Worm (Caenorhabditis elegans) whole organism, L1 larva: ENCODE data around the gene M163.1.
A peak's percentile ranks its signal among the peaks of the same experiment; 100 is the strongest.

Experiments used
- C16A3.4 ChIP-seq: fragments of 150-350 bp; optimal IDR thresholded peaks from 2 replicates; lab custom pipeline; 2014; ENCODE audit warnings: missing biosample characterization, missing genetic modification characterization
- Y116A8C.19 ChIP-seq: sonication (generic microtip); optimal IDR thresholded peaks from 2 replicates; lab custom pipeline; 2016; ENCODE audit warnings: missing compliant biosample characterization, missing genetic modification characterization, borderline replicate concordance
- aha-1 ChIP-seq: fragments of 150-350 bp; optimal IDR thresholded peaks from 2 replicates; lab custom pipeline; 2014; ENCODE audit warnings: missing biosample characterization, missing genetic modification characterization
- alr-1 ChIP-seq: fragments of 200-800 bp; sonication (Bioruptor generic); optimal IDR thresholded peaks from 2 replicates; lab custom pipeline; 2018; ENCODE audit warnings: borderline replicate concordance, mild to moderate bottlenecking, missing genetic modification characterization, missing compliant biosample characterization
- ceh-63 ChIP-seq: fragments of 200-800 bp; sonication (Bioruptor generic); optimal IDR thresholded peaks from 2 replicates; lab custom pipeline; 2018; ENCODE audit warnings: mild to moderate bottlenecking, missing genetic modification characterization, missing compliant biosample characterization
- ceh-82 ChIP-seq, 3 experiments: fragments of 150-350 bp in 1 of 3; sonication (generic microtip) in 2 of 3; optimal IDR thresholded peaks; 2 replicates each; lab custom pipeline; 2014 to 2017; ENCODE audit warnings: missing biosample characterization in 3 of 3, missing genetic modification characterization in 3 of 3
- dpl-1 ChIP-seq, 3 experiments: fragments of 150-350 bp in 2 of 3; sonication (generic microtip) in 1 of 3; optimal IDR thresholded peaks; 2 replicates each; lab custom pipeline; 2014 to 2017; ENCODE audit warnings: missing biosample characterization in 3 of 3, missing genetic modification characterization in 3 of 3, missing genetic modification reagents in 3 of 3
- efl-1 ChIP-seq, 4 experiments: fragments of 150-350 bp; optimal IDR thresholded peaks in 3 of 4; peaks in 1 of 4; 1 replicate in 1 of 4; 2 replicates in 3 of 4; lab custom pipeline; 2014; ENCODE audit warnings: missing biosample characterization in 2 of 4, missing genetic modification characterization in 2 of 4, missing genetic modification reagents in 2 of 4
- elt-2 ChIP-seq: sonication (generic microtip); optimal IDR thresholded peaks from 2 replicates; lab custom pipeline; 2016; ENCODE audit warnings: missing genetic modification characterization, mild to moderate bottlenecking, inconsistent platforms, missing compliant biosample characterization, missing genetic modification reagents
- elt-3 ChIP-seq, 6 experiments: fragments of 150-350 bp in 1 of 6; sonication (generic microtip); optimal IDR thresholded peaks; 2 replicates each; lab custom pipeline; 2017 to 2018; ENCODE audit warnings: missing biosample characterization in 6 of 6, missing genetic modification characterization in 6 of 6, inconsistent platforms in 1 of 6
- grh-1 ChIP-seq: fragments of 200-800 bp; sonication (Bioruptor generic); IDR thresholded peaks from 2 replicates; pipeline ENCODE4 v1.3.6; 2022; ENCODE audit warnings: missing genetic modification reagents, missing genetic modification characterization, missing compliant biosample characterization
- hlh-17 ChIP-seq: fragments of 200-800 bp; sonication (Bioruptor generic); optimal IDR thresholded peaks from 2 replicates; lab custom pipeline; 2018; ENCODE audit warnings: missing genetic modification characterization, mild to moderate bottlenecking, missing compliant biosample characterization, moderate library complexity, borderline replicate concordance
- irx-1 ChIP-seq: sonication (generic microtip); optimal IDR thresholded peaks from 2 replicates; lab custom pipeline; 2016; ENCODE audit warnings: missing genetic modification characterization, missing compliant biosample characterization
- isw-1 ChIP-seq: fragments of 200-800 bp; sonication (Bioruptor generic); IDR thresholded peaks from 2 replicates; pipeline ENCODE4 v1.3.6; 2022; ENCODE audit warnings: missing genetic modification characterization, missing compliant biosample characterization
- jun-1 ChIP-seq: fragments of 150-350 bp; optimal IDR thresholded peaks from 2 replicates; lab custom pipeline; 2014; ENCODE audit warnings: missing biosample characterization, missing genetic modification reagents, missing genetic modification characterization
- lin-13 ChIP-seq: fragments of 150-350 bp; optimal IDR thresholded peaks from 2 replicates; lab custom pipeline; 2014; ENCODE audit warnings: missing biosample characterization, missing genetic modification reagents, missing genetic modification characterization
- lin-14 ChIP-seq: fragments of 200-800 bp; sonication (Bioruptor generic); optimal IDR thresholded peaks from 2 replicates; lab custom pipeline; 2018; ENCODE audit warnings: mild to moderate bottlenecking, missing genetic modification characterization, moderate library complexity, missing compliant biosample characterization
- lin-35 ChIP-seq, 2 experiments: fragments of 150-350 bp; optimal IDR thresholded peaks; 2 replicates each; lab custom pipeline; 2014; ENCODE audit warnings: missing biosample characterization in 2 of 2, missing genetic modification characterization in 2 of 2, missing genetic modification reagents in 2 of 2
- lin-39 ChIP-seq: fragments of 150-350 bp; optimal IDR thresholded peaks from 2 replicates; lab custom pipeline; 2014; ENCODE audit warnings: missing biosample characterization, missing genetic modification reagents, missing genetic modification characterization
- lsy-2 ChIP-seq, 2 experiments: fragments of 150-350 bp; optimal IDR thresholded peaks; 2 replicates each; lab custom pipeline; 2014; ENCODE audit warnings: missing biosample characterization in 2 of 2, missing genetic modification characterization in 2 of 2
- mdl-1 ChIP-seq, 2 experiments: fragments of 150-350 bp; optimal IDR thresholded peaks; 2 replicates each; lab custom pipeline; 2014 to 2017; ENCODE audit warnings: missing biosample characterization in 2 of 2, missing genetic modification characterization in 2 of 2, inconsistent platforms in 1 of 2
- mep-1 ChIP-seq: fragments of 150-350 bp; optimal IDR thresholded peaks from 2 replicates; lab custom pipeline; 2014; ENCODE audit warnings: missing biosample characterization, missing genetic modification characterization
- nhr-19 ChIP-seq: fragments of 200-800 bp; sonication (Bioruptor generic); conservative IDR thresholded peaks from 2 replicates; pipeline ENCODE4 v1.3.6; 2022; ENCODE audit warnings: missing genetic modification characterization, missing compliant biosample characterization
- nhr-20 ChIP-seq: sonication (generic microtip); optimal IDR thresholded peaks from 2 replicates; lab custom pipeline; 2016; ENCODE audit warnings: mild to moderate bottlenecking, missing genetic modification characterization, missing compliant biosample characterization
- nhr-47 ChIP-seq: sonication (generic microtip); optimal IDR thresholded peaks from 2 replicates; lab custom pipeline; 2016; ENCODE audit warnings: mild to moderate bottlenecking, missing genetic modification characterization, moderate library complexity, missing compliant biosample characterization
- nhr-71 ChIP-seq: sonication (generic microtip); optimal IDR thresholded peaks from 2 replicates; lab custom pipeline; 2016; ENCODE audit warnings: mild to moderate bottlenecking, missing genetic modification characterization, moderate library complexity, missing compliant biosample characterization
- nhr-77 ChIP-seq: fragments of 150-350 bp; optimal IDR thresholded peaks from 2 replicates; lab custom pipeline; 2014; ENCODE audit warnings: missing biosample characterization, missing genetic modification characterization
- nhr-85 ChIP-seq: sonication (generic microtip); peaks from one replicate; lab custom pipeline; 2016; ENCODE audit warnings: missing genetic modification characterization, inconsistent platforms, missing compliant biosample characterization
- nhr-90 ChIP-seq: sonication (generic microtip); optimal IDR thresholded peaks from 2 replicates; lab custom pipeline; 2016; ENCODE audit warnings: mild to moderate bottlenecking, missing genetic modification characterization, missing compliant biosample characterization; ENCODE audit not compliant: poor library complexity
- pqm-1 ChIP-seq: sonication (generic microtip); optimal IDR thresholded peaks from 3 replicates; lab custom pipeline; 2017; ENCODE audit warnings: missing biosample characterization, missing genetic modification characterization
- rnt-1 ChIP-seq: sonication (generic microtip); optimal IDR thresholded peaks from 2 replicates; lab custom pipeline; 2016; ENCODE audit warnings: mild to moderate bottlenecking, missing genetic modification characterization, moderate library complexity, missing compliant biosample characterization
- skn-1 ChIP-seq: fragments of 150-350 bp; optimal IDR thresholded peaks from 2 replicates; lab custom pipeline; 2014; ENCODE audit warnings: missing biosample characterization, missing genetic modification characterization
- snpc-4 ChIP-seq: fragments of 150-350 bp; optimal IDR thresholded peaks from 2 replicates; lab custom pipeline; 2014; ENCODE audit warnings: missing biosample characterization, missing genetic modification characterization
- snu-23 ChIP-seq: sonication (generic microtip); optimal IDR thresholded peaks from 2 replicates; lab custom pipeline; 2016; ENCODE audit warnings: missing genetic modification characterization, missing compliant biosample characterization
- swsn-7 ChIP-seq: sonication (generic microtip); optimal IDR thresholded peaks from 2 replicates; lab custom pipeline; 2016; ENCODE audit warnings: missing genetic modification characterization, missing compliant biosample characterization
- tbx-2 ChIP-seq: sonication (generic microtip); optimal IDR thresholded peaks from 2 replicates; lab custom pipeline; 2016; ENCODE audit warnings: missing genetic modification characterization, missing compliant biosample characterization
- tlp-1 ChIP-seq: fragments of 150-350 bp; optimal IDR thresholded peaks from 2 replicates; lab custom pipeline; 2014; ENCODE audit warnings: missing biosample characterization, missing genetic modification characterization
- unc-130 ChIP-seq: fragments of 150-350 bp; optimal IDR thresholded peaks from 2 replicates; lab custom pipeline; 2017; ENCODE audit warnings: missing biosample characterization, missing genetic modification characterization, inconsistent platforms
- vab-15 ChIP-seq: sonication (generic microtip); optimal IDR thresholded peaks from 2 replicates; lab custom pipeline; 2017; ENCODE audit warnings: missing genotype, mild to moderate bottlenecking, missing genetic modification characterization, missing compliant biosample characterization
- zip-4 ChIP-seq: fragments of 200-800 bp; sonication (Bioruptor generic); optimal IDR thresholded peaks from 2 replicates; lab custom pipeline; 2018; ENCODE audit warnings: mild to moderate bottlenecking, missing genetic modification characterization, moderate library complexity, missing compliant biosample characterization
- ztf-11 ChIP-seq, 2 experiments: sonication (generic microtip); optimal IDR thresholded peaks; 2 replicates each; lab custom pipeline; 2016 to 2017; ENCODE audit warnings: missing genetic modification characterization in 2 of 2, missing biosample characterization in 1 of 2, missing compliant biosample characterization in 1 of 2

The M163.1 gene

ce11 chrX:14476625-14477257 is 26.9 kb downstream of the M163.1 start:
- TF ChIP-seq swsn-7 (tag; lab: Kevin White, UChicago): peak; percentile 54
- peak; percentile 44; the same call in 1 of the 2 replicates for TF ChIP-seq isw-1 (GFP tag; lab: Robert Waterston, UW)
- TF ChIP-seq snu-23: peak; percentile 63
- TF ChIP-seq lin-35 (GFP tag; optimal IDR thresholded peaks at IDR 0.05; lab: Kevin White, UChicago): peak in 1 of 2 experiments; percentile 66
- TF ChIP-seq lin-14 (GFP tag; lab: Kevin White, UChicago): no peak
- no peak for TF ChIP-seq aha-1
- peak in 1 of 2 experiments; percentile 50 for TF ChIP-seq mdl-1 (tag; optimal IDR thresholded peaks at IDR 0.05; lab: Kevin White, UChicago)
- no peak for TF ChIP-seq ceh-63 (GFP tag; lab: Kevin White, UChicago)
- peak; percentile 65 for TF ChIP-seq C16A3.4
- peak; percentile 38 to 57 (median 46) for TF ChIP-seq ceh-82 (tag; optimal IDR thresholded peaks at IDR 0.05; lab: Kevin White, UChicago)
- no peak for TF ChIP-seq alr-1 (tag; lab: Kevin White, UChicago)
- TF ChIP-seq lin-39: no peak
- TF ChIP-seq nhr-71 (tag; lab: Kevin White, UChicago): peak; percentile 61
- peak in 1 of 2 experiments; percentile 19 for TF ChIP-seq efl-1 (optimal IDR thresholded peaks at IDR 0.05; lab: Kevin White, UChicago)
- peak in 1 of 2 experiments; percentile 95 for TF ChIP-seq efl-1 (GFP tag; optimal IDR thresholded peaks at IDR 0.05 in 1 of 2; lab: Kevin White, UChicago)
- TF ChIP-seq hlh-17 (GFP tag; lab: Kevin White, UChicago): no peak
- peak in 3 of 6 experiments; percentile 18 to 79 (median 66) for TF ChIP-seq elt-3 (tag; optimal IDR thresholded peaks at IDR 0.05; lab: Kevin White, UChicago)
- TF ChIP-seq nhr-77 (tag; lab: Kevin White, UChicago): peak; percentile 30
- peak; percentile 71 for TF ChIP-seq nhr-47 (tag; lab: Kevin White, UChicago)
- TF ChIP-seq nhr-20 (tag; lab: Kevin White, UChicago): peak; percentile 71
- peak; percentile 7 for TF ChIP-seq unc-130 (tag; lab: Kevin White, UChicago)
- peak; percentile 98 for TF ChIP-seq snpc-4 (tag; lab: Kevin White, UChicago)
- peak; percentile 51 for TF ChIP-seq jun-1
- no peak for TF ChIP-seq tlp-1
- no peak for TF ChIP-seq vab-15 (tag; lab: Kevin White, UChicago)
- peak in 2 of 3 experiments; percentile 15 to 30 for TF ChIP-seq dpl-1 (GFP tag; optimal IDR thresholded peaks at IDR 0.05; lab: Kevin White, UChicago)
- TF ChIP-seq Y116A8C.19: no peak
- peak; percentile 82 for TF ChIP-seq nhr-85 (tag; lab: Kevin White, UChicago)
- TF ChIP-seq rnt-1: peak; percentile 24
- TF ChIP-seq skn-1 (tag; lab: Kevin White, UChicago): peak; percentile 83
- peak; percentile 46 for TF ChIP-seq tbx-2 (tag; lab: Kevin White, UChicago)
- peak; percentile 87 for TF ChIP-seq nhr-90 (tag; lab: Kevin White, UChicago)
- TF ChIP-seq zip-4 (GFP tag; lab: Kevin White, UChicago): peak; percentile 98
- peak; percentile 67 for TF ChIP-seq irx-1
- TF ChIP-seq ztf-11 (tag; optimal IDR thresholded peaks at IDR 0.05; lab: Kevin White, UChicago): no peak
- TF ChIP-seq grh-1 (GFP tag; lab: Robert Waterston, UW): peak; percentile 45; the same call in 1 of the 2 replicates
- TF ChIP-seq lsy-2 (tag; optimal IDR thresholded peaks at IDR 0.05; lab: Kevin White, UChicago): peak; percentile 6 to 53
- TF ChIP-seq lin-13 (GFP tag; lab: Kevin White, UChicago): no peak
- TF ChIP-seq elt-2 (tag; lab: Kevin White, UChicago): peak; percentile 56
- no peak for TF ChIP-seq pqm-1 (tag; lab: Kevin White, UChicago)
- TF ChIP-seq mep-1 (tag; lab: Kevin White, UChicago): no peak
- TF ChIP-seq nhr-19 (GFP tag; lab: Robert Waterston, UW): peak; percentile 71
- TF ChIP-seq, all 84 proteins: peak for 28
